Fruit fly (Drosophila melanogaster): ENCODE results near the gene Hpr1.

Hpr1 gene

dm6 chr3R:5821243-5821642, at the start of gene Hpr1:
TSS of gene Hpr1 (minus strand) at chr3R:5821440.
- no peak for TF ChIP-seq ttk (optimal IDR thresholded peaks at IDR 0.05)
- TF ChIP-seq psq (optimal IDR thresholded peaks at IDR 0.05) = no peak
- TF ChIP-seq Myc (optimal IDR thresholded peaks at IDR 0.05) = no peak
- TF ChIP-seq Sin3A (optimal IDR thresholded peaks at IDR 0.05) = no peak
- no peak for TF ChIP-seq insv (optimal IDR thresholded peaks at IDR 0.05)
- TF ChIP-seq h (optimal IDR thresholded peaks at IDR 0.05) = no peak

dm6 chr3R:5862032-5862641, 40.9 kb upstream of the Hpr1 start, which contains the start of gene CG2017:
TSS of gene CG2017 (minus strand) at chr3R:5862405.
- TF ChIP-seq Myc (optimal IDR thresholded peaks at IDR 0.05) = no peak
- no peak for TF ChIP-seq h (optimal IDR thresholded peaks at IDR 0.05)
- no peak for TF ChIP-seq psq (optimal IDR thresholded peaks at IDR 0.05)
- TF ChIP-seq Sin3A (optimal IDR thresholded peaks at IDR 0.05) = no peak
- no peak for TF ChIP-seq ttk (optimal IDR thresholded peaks at IDR 0.05)
- TF ChIP-seq insv (optimal IDR thresholded peaks at IDR 0.05) = no peak

dm6 chr3R:5861218-5861902, 40.1 kb upstream of the Hpr1 start:
- TF ChIP-seq Myc (optimal IDR thresholded peaks at IDR 0.05) (no peak), ttk (optimal IDR thresholded peaks at IDR 0.05) (no peak), Sin3A (optimal IDR thresholded peaks at IDR 0.05) (no peak), insv (optimal IDR thresholded peaks at IDR 0.05) (no peak), h (optimal IDR thresholded peaks at IDR 0.05) (no peak), psq (optimal IDR thresholded peaks at IDR 0.05) (no peak)

DNA sequence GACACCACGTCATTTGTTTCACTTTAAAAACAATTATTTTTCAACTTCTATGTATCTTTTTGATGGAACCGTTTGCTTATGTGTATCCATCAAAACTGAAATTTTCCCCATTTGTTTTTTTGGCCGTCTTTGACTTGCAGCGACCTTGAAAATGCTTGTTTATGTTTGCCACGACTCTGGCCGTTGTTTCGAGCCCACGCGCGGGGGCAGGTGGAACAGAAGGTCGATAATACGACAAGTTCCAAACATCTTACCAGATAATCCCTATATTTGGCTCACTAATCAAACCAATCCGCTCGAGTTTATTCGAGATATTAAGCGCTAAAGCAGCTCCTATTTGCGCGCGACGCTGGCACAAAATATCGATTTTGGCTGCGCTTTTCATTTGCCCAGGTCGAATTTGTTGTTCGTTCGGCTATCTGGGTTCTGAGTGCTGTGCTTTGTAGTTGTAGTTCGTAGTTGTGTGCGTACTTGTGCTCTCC, 39.5 kb upstream of the Hpr1 start:
- TF ChIP-seq psq (optimal IDR thresholded peaks at IDR 0.05) = no peak
- TF ChIP-seq ttk (optimal IDR thresholded peaks at IDR 0.05) = no peak
- no peak for TF ChIP-seq insv (optimal IDR thresholded peaks at IDR 0.05)
- no peak for TF ChIP-seq Myc (optimal IDR thresholded peaks at IDR 0.05)
- TF ChIP-seq h (optimal IDR thresholded peaks at IDR 0.05) = no peak
- TF ChIP-seq Sin3A (optimal IDR thresholded peaks at IDR 0.05) = no peak

- TF ChIP-seq insv (optimal IDR thresholded peaks at IDR 0.05) (no peak), ttk (optimal IDR thresholded peaks at IDR 0.05) (no peak), Sin3A (optimal IDR thresholded peaks at IDR 0.05) (no peak)
Measured at dm6 chr3R:5856215-5856614, 35.0 kb upstream of the Hpr1 start, which contains the start of the genes disp and ECSIT. TSS of gene disp (minus strand) at chr3R:5856311. TSS of gene ECSIT (plus strand) at chr3R:5856585.

DNA sequence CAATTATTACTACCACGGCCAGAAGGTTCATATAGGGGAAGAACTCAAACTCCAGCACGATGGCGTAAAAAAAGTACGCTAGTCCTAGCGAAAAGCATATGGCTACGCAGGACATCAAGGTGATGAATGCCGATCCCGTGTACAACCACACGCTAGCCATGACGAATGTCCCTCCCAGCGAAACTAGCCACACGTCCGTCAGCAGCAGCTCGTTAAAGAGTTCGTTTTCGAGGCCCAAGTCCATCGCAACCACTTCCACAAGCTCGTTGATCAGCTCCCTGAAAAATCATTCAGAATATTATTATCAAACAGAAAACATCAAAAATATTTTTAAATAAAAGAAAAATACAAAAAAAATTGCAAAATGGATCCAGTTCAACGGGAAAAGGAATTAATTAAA, 31.8 kb upstream of the Hpr1 start, which contains the start of gene CG34287:
CG34287 (plus strand) TSS at position 301 of the 400 bp plus-strand sequence.
- no peak for TF ChIP-seq psq (optimal IDR thresholded peaks at IDR 0.05)
- no peak for TF ChIP-seq ttk (optimal IDR thresholded peaks at IDR 0.05)
- no peak for TF ChIP-seq insv (optimal IDR thresholded peaks at IDR 0.05)

- TF ChIP-seq psq (optimal IDR thresholded peaks at IDR 0.05) = no peak
- TF ChIP-seq insv (optimal IDR thresholded peaks at IDR 0.05) = no peak
- no peak for TF ChIP-seq Myc (optimal IDR thresholded peaks at IDR 0.05)
- no peak for TF ChIP-seq ttk (optimal IDR thresholded peaks at IDR 0.05)
- no peak for TF ChIP-seq Sin3A (optimal IDR thresholded peaks at IDR 0.05)
- no peak for TF ChIP-seq h (optimal IDR thresholded peaks at IDR 0.05)
Measured at dm6 chr3R:5846570-5847270, 25.5 kb upstream of the Hpr1 start, which contains the start of gene CG14676. TSS of gene CG14676 (plus strand) at chr3R:5847220.

DNA sequence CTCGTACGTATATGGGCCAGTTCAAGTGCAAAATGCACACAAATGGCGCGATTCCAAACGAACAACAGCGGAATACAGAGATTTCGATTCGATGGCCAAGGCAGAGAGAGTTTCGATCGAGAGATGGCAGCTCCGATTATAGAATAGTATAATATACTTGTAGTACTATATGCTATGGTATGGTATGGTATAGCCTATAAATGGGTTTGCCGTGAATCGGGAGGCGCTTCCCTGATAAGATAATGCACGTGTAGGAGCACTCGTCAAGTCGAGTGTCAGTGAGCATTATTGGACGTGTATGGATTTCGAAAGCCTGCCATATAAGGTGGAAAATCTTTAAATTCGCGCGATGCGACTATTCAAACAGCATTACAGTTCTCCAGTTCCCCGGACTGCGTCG, 22.3 kb upstream of the Hpr1 start:
- TF ChIP-seq ttk (optimal IDR thresholded peaks at IDR 0.05) (no peak), insv (optimal IDR thresholded peaks at IDR 0.05) (no peak), Myc (optimal IDR thresholded peaks at IDR 0.05) (no peak), Sin3A (optimal IDR thresholded peaks at IDR 0.05) (no peak), psq (optimal IDR thresholded peaks at IDR 0.05) (no peak), h (optimal IDR thresholded peaks at IDR 0.05) (no peak)

dm6 chr3R:5841290-5841689, 20.1 kb upstream of the Hpr1 start:
- TF ChIP-seq ttk (optimal IDR thresholded peaks at IDR 0.05) (no peak), Myc (optimal IDR thresholded peaks at IDR 0.05) (no peak), psq (optimal IDR thresholded peaks at IDR 0.05) (no peak), h (optimal IDR thresholded peaks at IDR 0.05) (no peak), Sin3A (optimal IDR thresholded peaks at IDR 0.05) (no peak), insv (optimal IDR thresholded peaks at IDR 0.05) (no peak)

DNA sequence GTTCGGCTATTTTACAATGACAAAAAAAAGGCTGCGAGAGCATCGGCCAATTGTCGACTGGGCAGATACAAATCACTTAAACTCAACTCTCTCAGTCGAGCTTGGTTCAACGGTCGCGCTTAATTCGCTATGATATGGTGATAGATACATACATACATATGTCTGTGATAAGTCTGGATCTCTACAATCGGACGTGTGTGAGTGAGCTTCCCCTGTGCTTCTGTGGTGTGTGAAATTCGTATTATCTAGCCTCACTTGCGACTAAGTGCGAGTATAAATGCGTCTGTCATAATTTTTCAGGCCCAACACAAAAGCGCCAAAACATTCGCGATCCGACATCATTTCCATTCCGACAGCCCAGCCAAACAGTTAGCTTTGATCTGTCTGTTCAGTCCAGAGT, 19.6 kb upstream of the Hpr1 start, which contains the start of gene CG1213:
CG1213 (plus strand) TSS at position 301 of the 400 bp plus-strand sequence.
- TF ChIP-seq ttk (optimal IDR thresholded peaks at IDR 0.05) (no peak), Myc (optimal IDR thresholded peaks at IDR 0.05) (no peak), h (optimal IDR thresholded peaks at IDR 0.05) (no peak), insv (optimal IDR thresholded peaks at IDR 0.05) (no peak), Sin3A (optimal IDR thresholded peaks at IDR 0.05) (no peak), psq (optimal IDR thresholded peaks at IDR 0.05) (no peak)

dm6 chr3R:5838683-5839365, 17.6 kb upstream of the Hpr1 start:
- TF ChIP-seq h (optimal IDR thresholded peaks at IDR 0.05) (no peak), ttk (optimal IDR thresholded peaks at IDR 0.05) (no peak)

dm6 chr3R:5836536-5836935, 15.3 kb upstream of the Hpr1 start:
- no peak for TF ChIP-seq ttk (optimal IDR thresholded peaks at IDR 0.05)
- TF ChIP-seq insv (optimal IDR thresholded peaks at IDR 0.05) = no peak
- TF ChIP-seq psq (optimal IDR thresholded peaks at IDR 0.05) = no peak
- TF ChIP-seq h (optimal IDR thresholded peaks at IDR 0.05) = no peak
- TF ChIP-seq Myc (optimal IDR thresholded peaks at IDR 0.05) = no peak
- no peak for TF ChIP-seq Sin3A (optimal IDR thresholded peaks at IDR 0.05)
